Comparison of ENCODE assay signal across 5 worm cellular contexts in genomic region chrX:11791364-11792221, ce11.
TF ChIP-seq lines count a peak whose summit lies in the region.

No protein-coding gene starts in this region.

TF ChIP-seq in whole organism, L1 larva, 84 proteins besides CTCF, POLR2A, EP300 and RAD21 (continued from another document and continues in another):
- TF ChIP-seq jun-1 (tag; optimal IDR thresholded peaks at IDR 0.05; lab: Kevin White, UChicago) (peak; percentile 77), ztf-11 (tag; optimal IDR thresholded peaks at IDR 0.05; lab: Kevin White, UChicago) (no peak), elt-2 (tag; optimal IDR thresholded peaks at IDR 0.05; lab: Kevin White, UChicago) (peak; percentile 91), fos-1 (tag; optimal IDR thresholded peaks at IDR 0.05; lab: Kevin White, UChicago) (peak; percentile 34), egl-13 (tag; optimal IDR thresholded peaks at IDR 0.05; lab: Kevin White, UChicago) (no peak), nhr-20 (tag; optimal IDR thresholded peaks at IDR 0.05; lab: Kevin White, UChicago) (peak; percentile 24), ces-1 (GFP tag; optimal IDR thresholded peaks at IDR 0.05; lab: Kevin White, UChicago) (no peak), sup-37 (GFP tag; optimal IDR thresholded peaks at IDR 0.05; lab: Kevin White, UChicago) (peak; percentile 2), ztf-4 (tag; optimal IDR thresholded peaks at IDR 0.05; lab: Kevin White, UChicago) (peak; percentile 1), unc-62 (GFP tag; optimal IDR thresholded peaks at IDR 0.05; lab: Kevin White, UChicago) (no peak), ceh-82 (tag; optimal IDR thresholded peaks at IDR 0.05; lab: Kevin White, UChicago) (peak in 2 of 3 experiments; percentile 47 to 48), elt-3 (tag; optimal IDR thresholded peaks at IDR 0.05; lab: Kevin White, UChicago) (peak in 2 of 6 experiments; percentile 3 to 23), lin-35 (GFP tag; optimal IDR thresholded peaks at IDR 0.05; lab: Kevin White, UChicago) (peak in 1 of 2 experiments; percentile 57), nhr-71 (tag; optimal IDR thresholded peaks at IDR 0.05; lab: Kevin White, UChicago) (peak; percentile 18), zip-4 (GFP tag; optimal IDR thresholded peaks at IDR 0.05; lab: Kevin White, UChicago) (peak; percentile 77), pax-3 (tag; optimal IDR thresholded peaks at IDR 0.05; lab: Kevin White, UChicago) (no peak), snpc-4 (tag; optimal IDR thresholded peaks at IDR 0.05; lab: Kevin White, UChicago) (peak; percentile 29), hlh-4 (tag; optimal IDR thresholded peaks at IDR 0.05; lab: Kevin White, UChicago) (no peak), efl-1 (optimal IDR thresholded peaks at IDR 0.05; lab: Kevin White, UChicago) (peak in 1 of 2 experiments; percentile 45), efl-1 (GFP tag; optimal IDR thresholded peaks at IDR 0.05 in 1 of 2; lab: Kevin White, UChicago) (peak; percentile 5 to 47), sox-4 (tag; optimal IDR thresholded peaks at IDR 0.05; lab: Kevin White, UChicago) (no peak), hpl-2 (GFP tag; optimal IDR thresholded peaks at IDR 0.05; lab: Kevin White, UChicago) (peak; percentile 26), grh-1 (GFP tag; IDR thresholded peaks at IDR 0.05; lab: Robert Waterston, UW) (no peak), mdl-1 (tag; optimal IDR thresholded peaks at IDR 0.05; lab: Kevin White, UChicago) (peak in 1 of 2 experiments; percentile 20), xbp-1 (tag; optimal IDR thresholded peaks at IDR 0.05; lab: Kevin White, UChicago) (peak; percentile 12), nhr-11 (tag; optimal IDR thresholded peaks at IDR 0.05; lab: Kevin White, UChicago) (no peak)

TF ChIP-seq in whole organism, L2 larva, 48 proteins besides CTCF, POLR2A, EP300 and RAD21 (continued from another document and continues in another):
- TF ChIP-seq Y55F3AM.14 (GFP tag; optimal IDR thresholded peaks at IDR 0.05; lab: Kevin White, UChicago) (no peak), ceh-82 (tag; optimal IDR thresholded peaks at IDR 0.05; lab: Kevin White, UChicago) (no peak), ama-1 (optimal IDR thresholded peaks at IDR 0.05; lab: Kevin White, UChicago) (peak; percentile 20), alr-1 (tag; optimal IDR thresholded peaks at IDR 0.05; lab: Kevin White, UChicago) (no peak), ztf-1 (GFP tag; conservative IDR thresholded peaks at IDR 0.05; lab: Robert Waterston, UW) (no peak), lin-13 (GFP tag; optimal IDR thresholded peaks at IDR 0.05; lab: Kevin White, UChicago) (no peak), lin-39 (tag; optimal IDR thresholded peaks at IDR 0.05; lab: Kevin White, UChicago) (no peak), aly-2 (tag; optimal IDR thresholded peaks at IDR 0.05; lab: Kevin White, UChicago) (no peak), nhr-12 (tag; optimal IDR thresholded peaks at IDR 0.05; lab: Kevin White, UChicago) (no peak), blmp-1 (tag; optimal IDR thresholded peaks at IDR 0.05; lab: Kevin White, UChicago; ENCODE audit: insufficient read depth) (no peak), skn-1 (tag; optimal IDR thresholded peaks at IDR 0.05; lab: Kevin White, UChicago) (no peak), unc-62 (GFP tag; optimal IDR thresholded peaks at IDR 0.05; lab: Kevin White, UChicago) (no peak), sma-3 (GFP tag; optimal IDR thresholded peaks at IDR 0.05; lab: Kevin White, UChicago) (peak; percentile 50), elt-1 (tag; optimal IDR thresholded peaks at IDR 0.05; lab: Kevin White, UChicago) (no peak), nhr-11 (tag; optimal IDR thresholded peaks at IDR 0.05; lab: Kevin White, UChicago) (no peak), elt-3 (tag; optimal IDR thresholded peaks at IDR 0.05; lab: Kevin White, UChicago) (no peak), peb-1 (tag; optimal IDR thresholded peaks at IDR 0.05; lab: Kevin White, UChicago) (no peak), zag-1 (tag; optimal IDR thresholded peaks at IDR 0.05; lab: Kevin White, UChicago) (no peak), nhr-6 (tag; optimal IDR thresholded peaks at IDR 0.05; lab: Kevin White, UChicago) (peak; percentile 38), egl-27 (tag; optimal IDR thresholded peaks at IDR 0.05; lab: Kevin White, UChicago) (no peak), mbf-1 (tag; optimal IDR thresholded peaks at IDR 0.05; lab: Kevin White, UChicago) (no peak), unc-39 (tag; optimal IDR thresholded peaks at IDR 0.05; lab: Kevin White, UChicago) (no peak), ZK546.5 (tag; optimal IDR thresholded peaks at IDR 0.05; lab: Kevin White, UChicago) (no peak), nhr-129 (tag; optimal IDR thresholded peaks at IDR 0.05; lab: Kevin White, UChicago) (peak; percentile 40), crh-2 (tag; optimal IDR thresholded peaks at IDR 0.05; lab: Kevin White, UChicago) (no peak), nhr-23 (tag; optimal IDR thresholded peaks at IDR 0.05; lab: Kevin White, UChicago) (no peak), C34F6.9 (tag; optimal IDR thresholded peaks at IDR 0.05; lab: Kevin White, UChicago) (peak; percentile 23), gmeb-1 (tag; optimal IDR thresholded peaks at IDR 0.05; lab: Kevin White, UChicago) (no peak), ztf-11 (tag; optimal IDR thresholded peaks at IDR 0.05; lab: Kevin White, UChicago) (no peak)

TF ChIP-seq in whole organism, L3 larva, 47 proteins besides CTCF, POLR2A, EP300 and RAD21 (continued from another document):
- no peak for TF ChIP-seq aly-2 (tag; optimal IDR thresholded peaks at IDR 0.05; lab: Kevin White, UChicago)

TF ChIP-seq in whole organism, L4 larva, 104 proteins besides CTCF, POLR2A, EP300 and RAD21 (continued from another document and continues in another):
- TF ChIP-seq ctbp-1 (GFP tag; IDR thresholded peaks at IDR 0.05; lab: Robert Waterston, UW) = no peak
- no peak for TF ChIP-seq lim-7 (GFP tag; IDR thresholded peaks at IDR 0.05; lab: Robert Waterston, UW)
- peak; percentile 84 for TF ChIP-seq hlh-30 (tag; optimal IDR thresholded peaks at IDR 0.05; lab: Kevin White, UChicago; ENCODE audit: insufficient read depth)
- peak; percentile 88 for TF ChIP-seq hlh-11 (tag; optimal IDR thresholded peaks at IDR 0.05; lab: Kevin White, UChicago)
- no peak for TF ChIP-seq daf-8 (GFP tag; IDR thresholded peaks at IDR 0.05; lab: Robert Waterston, UW)
- no peak for TF ChIP-seq lir-3 (tag; optimal IDR thresholded peaks at IDR 0.05; lab: Kevin White, UChicago)
- no peak for TF ChIP-seq egl-43 (GFP tag; IDR thresholded peaks at IDR 0.05; lab: Robert Waterston, UW)
- TF ChIP-seq mxl-3 (GFP tag; optimal IDR thresholded peaks at IDR 0.05; lab: Kevin White, UChicago) = peak; percentile 45
- TF ChIP-seq F37D6.2 (tag; optimal IDR thresholded peaks at IDR 0.05; lab: Kevin White, UChicago) = no peak
- no peak for TF ChIP-seq duxl-1 (tag; optimal IDR thresholded peaks at IDR 0.05; lab: Kevin White, UChicago; ENCODE audit: poor library complexity)
- TF ChIP-seq lin-39 (tag; optimal IDR thresholded peaks at IDR 0.05; lab: Kevin White, UChicago) = no peak
- peak; percentile 86 for TF ChIP-seq aha-1 (tag; lab: Kevin White, UChicago)
- no peak for TF ChIP-seq nhr-111 (GFP tag; optimal IDR thresholded peaks at IDR 0.05; lab: Kevin White, UChicago)
- TF ChIP-seq tra-1 (GFP tag; IDR thresholded peaks at IDR 0.05; lab: Robert Waterston, UW) = peak; percentile 65; the same call in 1 of the 2 replicates
- 0 out of 2 replicates have a peak, but pooled peaks have one; percentile 30 for TF ChIP-seq mdt-29 (GFP tag; IDR thresholded peaks at IDR 0.05; lab: Robert Waterston, UW)
- peak in 1 of 2 experiments; percentile 12 for TF ChIP-seq hif-1 (tag; optimal IDR thresholded peaks at IDR 0.05; lab: Kevin White, UChicago)
- no peak for TF ChIP-seq lin-15B (tag; optimal IDR thresholded peaks at IDR 0.05; lab: Kevin White, UChicago)
- no peak for TF ChIP-seq ceh-62 (tag; optimal IDR thresholded peaks at IDR 0.05; lab: Kevin White, UChicago)
- peak; percentile 8; the same call in 1 of the 2 replicates for TF ChIP-seq pha-4 (GFP tag; IDR thresholded peaks at IDR 0.05; lab: Robert Waterston, UW)
- no peak for TF ChIP-seq pha-4 (tag; optimal IDR thresholded peaks at IDR 0.05; lab: Kevin White, UChicago)
- TF ChIP-seq tag-97 (GFP tag; IDR thresholded peaks at IDR 0.05; lab: Robert Waterston, UW) = no peak
- no peak for TF ChIP-seq Y75B8A.6 (GFP tag; IDR thresholded peaks at IDR 0.05; lab: Robert Waterston, UW)
- TF ChIP-seq D1046.2 (GFP tag; IDR thresholded peaks at IDR 0.05; lab: Robert Waterston, UW) = no peak
- no peak for TF ChIP-seq F44E2.7 (GFP tag; IDR thresholded peaks at IDR 0.05; lab: Robert Waterston, UW)
- TF ChIP-seq mep-1 (tag; optimal IDR thresholded peaks at IDR 0.05; lab: Kevin White, UChicago) = no peak
- TF ChIP-seq zfp-3 (GFP tag; conservative IDR thresholded peaks at IDR 0.05; lab: Robert Waterston, UW) = no peak
- no peak for TF ChIP-seq saeg-2 (GFP tag; IDR thresholded peaks at IDR 0.05; lab: Robert Waterston, UW)
- peak; percentile 52 for TF ChIP-seq nhr-10 (tag; optimal IDR thresholded peaks at IDR 0.05; lab: Kevin White, UChicago)
- no peak for TF ChIP-seq zag-1 (tag; optimal IDR thresholded peaks at IDR 0.05; lab: Kevin White, UChicago)
- TF ChIP-seq egl-27 (tag; optimal IDR thresholded peaks at IDR 0.05; lab: Kevin White, UChicago) = no peak
- peak; percentile 65 for TF ChIP-seq nhr-48 (tag; optimal IDR thresholded peaks at IDR 0.05; lab: Kevin White, UChicago)
- TF ChIP-seq zfp-2 (tag; optimal IDR thresholded peaks at IDR 0.05; lab: Kevin White, UChicago) = no peak
- TF ChIP-seq arid-1 (GFP tag; conservative IDR thresholded peaks at IDR 0.05; lab: Robert Waterston, UW) = no peak
- no peak for TF ChIP-seq rbr-2 (tag; optimal IDR thresholded peaks at IDR 0.05; lab: Kevin White, UChicago)
- TF ChIP-seq cey-2 (tag; optimal IDR thresholded peaks at IDR 0.05; lab: Kevin White, UChicago; ENCODE audit: borderline replicate concordance, insufficient read depth) = no peak
- no peak for TF ChIP-seq nhr-76 (tag; optimal IDR thresholded peaks at IDR 0.05; lab: Kevin White, UChicago)
- TF ChIP-seq ces-1 (GFP tag; optimal IDR thresholded peaks at IDR 0.05; lab: Kevin White, UChicago) = no peak
- TF ChIP-seq nhr-42 (GFP tag; IDR thresholded peaks at IDR 0.05; lab: Robert Waterston, UW) = 0 out of 2 replicates have a peak, but pooled peaks have one; percentile 13
- TF ChIP-seq daf-12 (tag; optimal IDR thresholded peaks at IDR 0.05; lab: Kevin White, UChicago) = no peak
- no peak for TF ChIP-seq sdz-12 (GFP tag; optimal IDR thresholded peaks at IDR 0.05; lab: Kevin White, UChicago)
- no peak for TF ChIP-seq mdl-1 (tag; optimal IDR thresholded peaks at IDR 0.05; lab: Kevin White, UChicago)
- no peak for TF ChIP-seq spr-3 (GFP tag; optimal IDR thresholded peaks at IDR 0.05; lab: Kevin White, UChicago)
- no peak for TF ChIP-seq snpc-4 (tag; optimal IDR thresholded peaks at IDR 0.05; lab: Kevin White, UChicago)

TF ChIP-seq in whole organism, young adult, 124 proteins besides CTCF, POLR2A, EP300 and RAD21 (continued from another document):
- TF ChIP-seq nhr-120 (GFP tag; IDR thresholded peaks at IDR 0.05; lab: Robert Waterston, UW) = no peak
- no peak for TF ChIP-seq ztf-28 (GFP tag; IDR thresholded peaks at IDR 0.05; lab: Robert Waterston, UW)
- no peak for TF ChIP-seq B0019.2 (GFP tag; conservative IDR thresholded peaks at IDR 0.05; lab: Robert Waterston, UW)
- TF ChIP-seq bed-2 (GFP tag; IDR thresholded peaks at IDR 0.05; lab: Robert Waterston, UW) = no peak
- no peak for TF ChIP-seq Y79H2A.3 (GFP tag; conservative IDR thresholded peaks at IDR 0.05; lab: Robert Waterston, UW)
- TF ChIP-seq bed-1 (GFP tag; IDR thresholded peaks at IDR 0.05; lab: Robert Waterston, UW) = no peak
- TF ChIP-seq xnd-1 (tag; optimal IDR thresholded peaks at IDR 0.05; lab: Kevin White, UChicago) = no peak
- no peak for TF ChIP-seq F10E7.11 (tag; optimal IDR thresholded peaks at IDR 0.05; lab: Kevin White, UChicago)
- no peak for TF ChIP-seq C17E4.6 (GFP tag; IDR thresholded peaks at IDR 0.05; lab: Robert Waterston, UW)
- no peak for TF ChIP-seq hmg-20 (GFP tag; IDR thresholded peaks at IDR 0.05; lab: Robert Waterston, UW)
- no peak for TF ChIP-seq F23B12.7 (tag; optimal IDR thresholded peaks at IDR 0.05; lab: Kevin White, UChicago; ENCODE audit: insufficient read depth)
- peak; percentile 62 for TF ChIP-seq nhr-90 (tag; optimal IDR thresholded peaks at IDR 0.05; lab: Kevin White, UChicago)
- peak; percentile 8 for TF ChIP-seq ama-1 (optimal IDR thresholded peaks at IDR 0.05; lab: Kevin White, UChicago)
- no peak for TF ChIP-seq ama-1 (GFP tag; optimal IDR thresholded peaks at IDR 0.05; lab: Kevin White, UChicago)
- TF ChIP-seq ekl-4 (GFP tag; IDR thresholded peaks at IDR 0.05; lab: Robert Waterston, UW) = no peak
- TF ChIP-seq let-607 (tag; optimal IDR thresholded peaks at IDR 0.05; lab: Kevin White, UChicago) = peak in 1 of 2 experiments; percentile 61
- peak; percentile 6 for TF ChIP-seq lin-40 (tag; optimal IDR thresholded peaks at IDR 0.05; lab: Kevin White, UChicago)
- TF ChIP-seq cebp-1 (GFP tag; IDR thresholded peaks at IDR 0.05; lab: Robert Waterston, UW) = peak; percentile 98
- TF ChIP-seq cebp-1 (tag; optimal IDR thresholded peaks at IDR 0.05; lab: Kevin White, UChicago) = peak; percentile 99
- no peak for TF ChIP-seq K11D2.4 (GFP tag; IDR thresholded peaks at IDR 0.05; lab: Robert Waterston, UW)
- TF ChIP-seq nhr-27 (tag; optimal IDR thresholded peaks at IDR 0.05; lab: Kevin White, UChicago) = no peak
